Worm (Caenorhabditis elegans): ENCODE measurements around the gene cyp-25A4.

cyp-25A4 gene

DNA sequence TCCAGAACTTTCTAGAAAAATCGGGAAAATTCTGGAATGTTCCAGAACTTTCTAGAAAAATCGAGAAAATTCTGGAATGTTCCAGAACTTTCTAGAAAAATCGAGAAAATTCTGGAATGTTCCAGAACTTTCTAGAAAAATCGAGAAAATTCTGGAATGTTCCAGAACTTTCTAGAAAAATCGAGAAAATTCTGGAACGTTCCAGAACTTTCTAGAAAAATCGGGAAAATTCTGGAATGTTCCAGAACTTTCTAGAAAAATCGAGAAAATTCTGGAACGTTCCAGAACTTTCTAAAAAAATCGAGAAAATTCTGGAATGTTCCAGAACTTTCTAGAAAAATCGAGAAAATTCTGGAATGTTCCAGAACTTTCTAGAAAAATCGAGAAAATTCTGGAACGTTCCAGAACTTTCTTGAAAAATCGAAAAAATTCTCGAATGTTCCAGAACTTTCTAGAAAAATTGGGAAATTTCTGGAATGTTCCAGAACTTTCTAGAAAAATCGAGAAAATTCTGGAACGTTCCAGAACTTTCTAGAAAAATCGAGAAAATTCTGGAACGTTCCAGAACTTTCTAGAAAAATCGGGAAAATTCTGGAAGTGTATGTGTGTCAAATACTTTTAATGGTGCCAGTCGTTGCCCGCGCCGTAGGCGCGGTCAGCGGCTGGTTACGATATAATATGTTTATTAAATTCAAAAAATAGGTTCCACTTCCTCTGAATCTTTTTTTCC, 45.4 kb upstream of the cyp-25A4 start (continued):
- TF ChIP-seq F44E2.7 (GFP tag; IDR thresholded peaks at IDR 0.05) = 0 out of 2 replicates have a peak, but pooled peaks have one; percentile 76
- TF ChIP-seq lin-38 (GFP tag; IDR thresholded peaks at IDR 0.05) = peak; percentile 65; the same call in 1 of the 2 replicates
- peak; percentile 25; the same call in 1 of the 2 replicates for TF ChIP-seq dmd-6 (GFP tag; IDR thresholded peaks at IDR 0.05)
- peak; percentile 92 for TF ChIP-seq Y105C5A.15 (GFP tag; IDR thresholded peaks at IDR 0.05)
- TF ChIP-seq tra-1 (GFP tag; IDR thresholded peaks at IDR 0.05) = peak; percentile 55
- TF ChIP-seq egl-43 (GFP tag; IDR thresholded peaks at IDR 0.05) = peak; percentile 48; the same call in 1 of the 2 replicates
- peak; percentile 81 for TF ChIP-seq dmd-9 (GFP tag; IDR thresholded peaks at IDR 0.05)
- peak; percentile 93; the same call in 1 of the 2 replicates for TF ChIP-seq ceh-44 (GFP tag; IDR thresholded peaks at IDR 0.05)
- peak; percentile 90 for TF ChIP-seq lin-1 (GFP tag; IDR thresholded peaks at IDR 0.05)

DNA sequence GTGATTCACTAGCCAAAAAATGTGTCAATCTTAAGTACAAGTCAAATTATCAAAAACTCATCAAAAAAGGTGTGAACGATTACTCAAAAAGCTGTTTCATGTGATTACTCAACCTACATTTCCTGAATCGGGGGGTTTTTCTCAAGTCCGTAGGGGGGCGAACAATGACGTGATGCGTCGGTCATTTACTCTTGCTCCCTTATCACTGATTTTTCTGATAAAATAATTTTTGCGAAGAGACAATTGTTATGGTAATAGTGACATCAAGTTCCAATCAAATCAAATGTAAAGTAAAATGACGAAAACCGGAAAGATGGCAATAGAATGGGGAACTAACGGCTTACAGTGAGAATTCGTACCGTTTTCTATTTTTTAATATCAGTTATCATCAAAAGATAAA, 42.1 kb upstream of the cyp-25A4 start:
- TF ChIP-seq spr-3 (GFP tag; optimal IDR thresholded peaks at IDR 0.05) (no peak), zfp-2 (tag; optimal IDR thresholded peaks at IDR 0.05) (no peak), dmd-6 (GFP tag; IDR thresholded peaks at IDR 0.05) (peak; percentile 29; the same call in 1 of the 2 replicates), nhr-77 (tag; optimal IDR thresholded peaks at IDR 0.05) (peak; percentile 36), T20F7.1 (GFP tag; optimal IDR thresholded peaks at IDR 0.05) (no peak), rbr-2 (tag; optimal IDR thresholded peaks at IDR 0.05) (no peak), pqm-1 (tag; optimal IDR thresholded peaks at IDR 0.05) (peak; percentile 51), Y75B8A.6 (GFP tag; IDR thresholded peaks at IDR 0.05) (no peak), daf-16 (GFP tag; optimal IDR thresholded peaks at IDR 0.05) (no peak), daf-16 (tag; optimal IDR thresholded peaks at IDR 0.05) (peak; percentile 22), F10B5.3 (tag; optimal IDR thresholded peaks at IDR 0.05) (no peak), aha-1 (tag) (peak; percentile 69), lin-38 (GFP tag; IDR thresholded peaks at IDR 0.05) (no peak), nhr-28 (tag; optimal IDR thresholded peaks at IDR 0.05) (peak; percentile 62)

DNA sequence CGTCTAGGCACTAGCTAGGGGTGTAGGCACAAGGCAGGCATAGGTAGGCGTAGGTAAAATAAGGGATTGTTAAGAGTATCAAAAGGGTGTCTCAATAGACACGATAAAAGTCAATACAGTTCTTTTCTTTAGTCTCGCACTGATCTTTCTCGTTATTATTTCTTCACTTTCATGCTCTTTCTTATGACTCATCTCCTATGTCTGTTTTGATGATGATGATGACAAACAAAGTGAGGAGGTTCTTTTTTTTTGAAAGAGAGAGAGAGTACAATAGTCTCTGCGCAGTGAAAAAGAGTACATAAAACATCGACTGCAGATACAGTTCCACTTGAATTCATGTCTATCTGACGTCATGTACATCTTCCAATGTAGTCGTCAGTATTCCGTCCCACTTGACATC, 38.0 kb upstream of the cyp-25A4 start:
- TF ChIP-seq ceh-82 (tag; optimal IDR thresholded peaks at IDR 0.05) (no peak), dpl-1 (GFP tag; optimal IDR thresholded peaks at IDR 0.05) (no peak), aha-1 (tag) (peak; percentile 77), dve-1 (tag; optimal IDR thresholded peaks at IDR 0.05; ENCODE audit: insufficient read depth) (peak; percentile 15), cey-2 (tag; optimal IDR thresholded peaks at IDR 0.05; ENCODE audit: borderline replicate concordance, insufficient read depth) (no peak), vab-7 (GFP tag; IDR thresholded peaks at IDR 0.05) (no peak), madf-9 (GFP tag; conservative IDR thresholded peaks at IDR 0.05) (no peak), pha-4 (GFP tag; IDR thresholded peaks at IDR 0.05) (no peak), pha-4 (tag; optimal IDR thresholded peaks at IDR 0.05) (peak; percentile 33), lin-1 (GFP tag; IDR thresholded peaks at IDR 0.05) (no peak), lin-15B (tag; optimal IDR thresholded peaks at IDR 0.05) (no peak), tag-97 (GFP tag; IDR thresholded peaks at IDR 0.05) (no peak), dmd-9 (GFP tag; IDR thresholded peaks at IDR 0.05) (no peak), mep-1 (tag; optimal IDR thresholded peaks at IDR 0.05) (no peak), nhr-6 (tag; optimal IDR thresholded peaks at IDR 0.05) (peak; percentile 32), mxl-3 (GFP tag; optimal IDR thresholded peaks at IDR 0.05) (no peak)

DNA sequence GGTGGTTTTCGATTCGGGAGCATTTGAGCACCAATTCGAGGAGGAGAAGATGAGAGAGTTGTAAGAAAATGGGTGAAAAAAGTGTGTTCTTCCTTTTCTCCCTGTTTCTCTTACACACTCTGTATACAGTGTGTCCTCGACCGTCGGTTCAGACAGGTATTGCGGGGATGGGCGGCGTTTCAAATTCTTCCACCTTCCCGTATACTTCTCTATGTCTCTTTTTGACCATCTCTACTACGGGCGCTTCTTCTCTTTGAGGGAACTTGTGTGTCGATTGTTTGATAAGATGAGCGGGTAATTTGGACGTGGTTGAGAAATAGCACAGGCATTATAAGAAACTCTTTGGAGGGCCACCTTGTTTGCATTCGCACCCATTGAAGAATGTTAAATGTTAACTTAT, 35.7 kb upstream of the cyp-25A4 start:
- peak; percentile 62 for TF ChIP-seq dve-1 (tag; optimal IDR thresholded peaks at IDR 0.05; ENCODE audit: insufficient read depth)
- TF ChIP-seq zag-1 (tag; optimal IDR thresholded peaks at IDR 0.05) = no peak
- TF ChIP-seq hlh-11 (tag; optimal IDR thresholded peaks at IDR 0.05) = peak; percentile 69
- no peak for TF ChIP-seq daf-12 (tag; optimal IDR thresholded peaks at IDR 0.05)
- TF ChIP-seq ceh-82 (tag; optimal IDR thresholded peaks at IDR 0.05) = no peak
- peak; percentile 44 for TF ChIP-seq nhr-6 (tag; optimal IDR thresholded peaks at IDR 0.05)
- TF ChIP-seq aha-1 (tag) = peak; percentile 2
- peak; percentile 78 for TF ChIP-seq nhr-77 (tag; optimal IDR thresholded peaks at IDR 0.05)
- no peak for TF ChIP-seq jun-1 (tag; optimal IDR thresholded peaks at IDR 0.05)
- peak; percentile 33 for TF ChIP-seq mep-1 (tag; optimal IDR thresholded peaks at IDR 0.05)
- TF ChIP-seq php-3 (GFP tag; IDR thresholded peaks at IDR 0.05) = no peak
- peak; percentile 42 for TF ChIP-seq dpl-1 (GFP tag; optimal IDR thresholded peaks at IDR 0.05)
- no peak for TF ChIP-seq mxl-3 (GFP tag; optimal IDR thresholded peaks at IDR 0.05)
- TF ChIP-seq egl-43 (GFP tag; IDR thresholded peaks at IDR 0.05) = no peak
- no peak for TF ChIP-seq ama-1 (optimal IDR thresholded peaks at IDR 0.05)
- TF ChIP-seq nhr-237 (tag; optimal IDR thresholded peaks at IDR 0.05) = no peak
- TF ChIP-seq vab-7 (GFP tag; IDR thresholded peaks at IDR 0.05) = no peak
- peak in 1 of 2 experiments; percentile 37 for TF ChIP-seq lsy-2 (tag; optimal IDR thresholded peaks at IDR 0.05)
- no peak for TF ChIP-seq lim-7 (GFP tag; IDR thresholded peaks at IDR 0.05)
- TF ChIP-seq mes-2 (tag; optimal IDR thresholded peaks at IDR 0.05; ENCODE audit: poor library complexity, severe bottlenecking) = peak; percentile 28
- no peak for TF ChIP-seq aly-2 (tag; optimal IDR thresholded peaks at IDR 0.05)
